Fruit fly (Drosophila melanogaster) whole organism, embryonic: ENCODE measurements around the gene Pka-C3.
A peak's percentile ranks its signal among the peaks of the same experiment; 100 is the strongest.

Source experiments
- CG15269 ChIP-seq: fragments of 200-800 bp; sonication (Bioruptor generic); optimal IDR thresholded peaks from 2 replicates; lab custom pipeline; 2018; ENCODE audit warnings: missing biosample characterization, mild to moderate bottlenecking, missing genetic modification characterization, moderate library complexity
- CG18476 ChIP-seq: fragments of 200-800 bp; sonication (Bioruptor generic); optimal IDR thresholded peaks from 2 replicates; lab custom pipeline; 2016; ENCODE audit warnings: missing biosample characterization, mild to moderate bottlenecking, missing genetic modification characterization
- CG18599 ChIP-seq: fragments of 200-800 bp; sonication (Bioruptor generic); optimal IDR thresholded peaks from 3 replicates; lab custom pipeline; 2017; ENCODE audit warnings: missing biosample characterization, missing genetic modification characterization, mild to moderate bottlenecking, moderate library complexity, missing genetic modification reagents
- CG34422 ChIP-seq: fragments of 200-800 bp; sonication (Bioruptor generic); IDR thresholded peaks from 3 replicates; pipeline ENCODE4 v1.3.6; 2022; ENCODE audit warnings: missing biosample characterization, missing genetic modification characterization
- CG6813 ChIP-seq: fragments of 200-800 bp; sonication (Bioruptor generic); optimal IDR thresholded peaks from 2 replicates; lab custom pipeline; 2017; ENCODE audit warnings: missing biosample characterization, missing genetic modification characterization, mild to moderate bottlenecking, moderate library complexity, missing genetic modification reagents
- Hr39 ChIP-seq: fragments of >200 bp; optimal IDR thresholded peaks from 2 replicates; lab custom pipeline; 2017
- Sin3A ChIP-seq: fragments of >200 bp; optimal IDR thresholded peaks from 2 replicates; lab custom pipeline; 2018
- Xrp1 ChIP-seq: fragments of 200-800 bp; sonication (Bioruptor generic); IDR thresholded peaks from 2 replicates; pipeline ENCODE4 v1.3.6; 2022; ENCODE audit warnings: missing biosample characterization, missing genetic modification characterization
- bsh ChIP-seq, 2 experiments: fragments of 200-800 bp; sonication (Bioruptor generic); optimal IDR thresholded peaks; 2 replicates each; lab custom pipeline; 2017 to 2018; ENCODE audit warnings: mild to moderate bottlenecking in 2 of 2, missing biosample characterization in 2 of 2, missing genetic modification characterization in 2 of 2, moderate library complexity in 1 of 2
- kni ChIP-seq: fragments of 200-800 bp; sonication (Bioruptor generic); optimal IDR thresholded peaks from 3 replicates; lab custom pipeline; 2017; ENCODE audit warnings: mild to moderate bottlenecking, missing biosample characterization, missing genetic modification reagents, missing genetic modification characterization
- lilli ChIP-seq: fragments of 200-800 bp; sonication (Bioruptor generic); optimal IDR thresholded peaks from 3 replicates; lab custom pipeline; 2016; ENCODE audit warnings: missing biosample characterization, missing genetic modification characterization
- odd ChIP-seq: fragments of 200-800 bp; sonication (Bioruptor generic); optimal IDR thresholded peaks from 2 replicates; lab custom pipeline; 2017; ENCODE audit warnings: missing biosample characterization, mild to moderate bottlenecking, missing genetic modification characterization
- pan ChIP-seq, 4 experiments: fragments of >200 bp in 3 of 4; fragments of 200-800 bp in 1 of 4; sonication (Bioruptor generic) in 1 of 4; optimal IDR thresholded peaks in 3 of 4; IDR thresholded peaks in 1 of 4; 2 replicates each; pipeline versions ENCODE4 v1.3.6 to Lab custom; 2017 to 2022; ENCODE audit warnings: missing biosample characterization in 2 of 4, missing genetic modification characterization in 2 of 4, mixed read lengths in 1 of 4
- sim ChIP-seq: fragments of 200-800 bp; sonication (Bioruptor generic); IDR thresholded peaks from 2 replicates; pipeline ENCODE4 v1.3.6; 2022; ENCODE audit warnings: missing biosample characterization, missing genetic modification characterization

The Pka-C3 gene

dm6 chr3L:15877520-15877919 is 77.1 kb downstream of the Pka-C3 start (continued):
- TF ChIP-seq bsh (GFP tag; optimal IDR thresholded peaks at IDR 0.05; lab: Kevin White, UChicago) (no peak), lilli (GFP tag; lab: Kevin White, UChicago) (no peak), sim (GFP tag; lab: Robert Waterston, UW) (no peak), Hr39 (lab: Kevin White, UChicago) (no peak), Xrp1 (GFP tag; lab: Robert Waterston, UW) (no peak), odd (GFP tag; lab: Kevin White, UChicago) (no peak), CG34422 (GFP tag; lab: Robert Waterston, UW) (no peak), pan (optimal IDR thresholded peaks at IDR 0.05; lab: Kevin White, UChicago) (no peak), pan (GFP tag; optimal IDR thresholded peaks at IDR 0.05 in 1 of 2, IDR thresholded peaks at IDR 0.05 in 1 of 2) (no peak), CG18476 (GFP tag; lab: Kevin White, UChicago) (no peak), kni (GFP tag; lab: Kevin White, UChicago) (no peak), CG15269 (tag; lab: Kevin White, UChicago) (peak; percentile 12), Sin3A (lab: Kevin White, UChicago) (no peak), CG18599 (GFP tag; lab: Kevin White, UChicago) (peak; percentile 10), CG6813 (GFP tag; lab: Kevin White, UChicago) (no peak)
